Fruit fly (Drosophila melanogaster): ENCODE data around the gene PIG-U.
A peak's percentile ranks its signal among the peaks of the same experiment; 100 is the strongest.

Gene PIG-U

DNA sequence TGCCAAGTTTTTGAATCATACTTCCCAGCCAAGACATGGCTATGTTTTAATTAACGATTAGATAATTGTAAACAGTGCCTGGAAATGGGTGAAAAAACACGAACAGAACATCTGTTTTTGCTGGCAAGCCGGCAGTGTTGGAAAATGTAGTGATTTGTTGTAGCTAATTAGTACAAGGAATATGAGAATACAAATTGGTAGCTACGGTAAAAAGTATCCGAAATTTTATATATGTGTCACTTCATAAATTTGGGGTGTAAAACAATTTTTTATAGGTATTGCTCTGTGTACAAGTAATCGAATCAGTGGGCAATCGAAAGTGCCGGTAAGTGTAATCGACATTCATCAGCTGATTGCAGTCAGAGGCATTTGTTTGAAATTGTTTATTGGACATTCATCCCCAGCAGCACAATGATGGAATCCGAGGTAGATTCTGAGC is 2.4 kb downstream of the PIG-U start, which contains the start of the genes mRpL51 and Uba4 (continued):
- TF ChIP-seq CG31627 (GFP tag; optimal IDR thresholded peaks at IDR 0.05): peak; percentile 55
- TF ChIP-seq CG3919 (GFP tag; optimal IDR thresholded peaks at IDR 0.05): peak; percentile 61
- no peak for TF ChIP-seq CG10669 (GFP tag; optimal IDR thresholded peaks at IDR 0.05)
- no peak for TF ChIP-seq Hr38 (GFP tag; optimal IDR thresholded peaks at IDR 0.05)
- TF ChIP-seq CG15336 (GFP tag; IDR thresholded peaks at IDR 0.05): no peak
- no peak for TF ChIP-seq Met (GFP tag; optimal IDR thresholded peaks at IDR 0.05)
- TF ChIP-seq Blimp-1 (GFP tag; optimal IDR thresholded peaks at IDR 0.05): no peak
- TF ChIP-seq fd85E (GFP tag; optimal IDR thresholded peaks at IDR 0.05): no peak
- TF ChIP-seq CG34406 (GFP tag; optimal IDR thresholded peaks at IDR 0.05): peak; percentile 39
- TF ChIP-seq CG11294 (GFP tag; IDR thresholded peaks at IDR 0.05): no peak
- TF ChIP-seq CG32006 (GFP tag; optimal IDR thresholded peaks at IDR 0.05): no peak
- no peak for TF ChIP-seq Eip75B (GFP tag; optimal IDR thresholded peaks at IDR 0.05)
- TF ChIP-seq fkh (GFP tag; optimal IDR thresholded peaks at IDR 0.05): no peak
- no peak for TF ChIP-seq CG8319 (GFP tag; optimal IDR thresholded peaks at IDR 0.05)
- no peak for TF ChIP-seq Gug (GFP tag; IDR thresholded peaks at IDR 0.05)
- TF ChIP-seq salr (GFP tag; optimal IDR thresholded peaks at IDR 0.05): no peak
- TF ChIP-seq achi (GFP tag; optimal IDR thresholded peaks at IDR 0.05): peak; percentile 59
- no peak for TF ChIP-seq Sox15 (GFP tag; optimal IDR thresholded peaks at IDR 0.05)
- TF ChIP-seq Smox (GFP tag; optimal IDR thresholded peaks at IDR 0.05): no peak
- peak; percentile 53 for TF ChIP-seq acj6 (GFP tag; optimal IDR thresholded peaks at IDR 0.05)
- TF ChIP-seq fd59A (GFP tag; optimal IDR thresholded peaks at IDR 0.05): no peak
- no peak for TF ChIP-seq dac (GFP tag; optimal IDR thresholded peaks at IDR 0.05)
- no peak for TF ChIP-seq svp (GFP tag)
- no peak for TF ChIP-seq CG1621 (tag; optimal IDR thresholded peaks at IDR 0.05)
- peak; percentile 57 for TF ChIP-seq topi (GFP tag; optimal IDR thresholded peaks at IDR 0.05)
- TF ChIP-seq pdm3 (GFP tag; optimal IDR thresholded peaks at IDR 0.05): no peak
- peak; percentile 42 for TF ChIP-seq Hr39 (GFP tag; optimal IDR thresholded peaks at IDR 0.05)
- TF ChIP-seq vri (GFP tag; optimal IDR thresholded peaks at IDR 0.05): peak; percentile 84
- TF ChIP-seq CG8119 (GFP tag; IDR thresholded peaks at IDR 0.05): no peak
- TF ChIP-seq Ets96B (tag; optimal IDR thresholded peaks at IDR 0.05): peak; percentile 19
- peak; percentile 41 for TF ChIP-seq CG10631 (GFP tag; optimal IDR thresholded peaks at IDR 0.05)
- TF ChIP-seq Sox102F (GFP tag; optimal IDR thresholded peaks at IDR 0.05): no peak
- TF ChIP-seq CG6163 (GFP tag; IDR thresholded peaks at IDR 0.05): no peak
- TF ChIP-seq dsx (GFP tag; optimal IDR thresholded peaks at IDR 0.05; ENCODE audit: poor library complexity, severe bottlenecking): no peak
- peak; percentile 54 for TF ChIP-seq Sox14 (GFP tag; optimal IDR thresholded peaks at IDR 0.05)
- TF ChIP-seq spab (GFP tag; optimal IDR thresholded peaks at IDR 0.05): no peak
- no peak for TF ChIP-seq CG4318 (GFP tag; optimal IDR thresholded peaks at IDR 0.05)

DNA sequence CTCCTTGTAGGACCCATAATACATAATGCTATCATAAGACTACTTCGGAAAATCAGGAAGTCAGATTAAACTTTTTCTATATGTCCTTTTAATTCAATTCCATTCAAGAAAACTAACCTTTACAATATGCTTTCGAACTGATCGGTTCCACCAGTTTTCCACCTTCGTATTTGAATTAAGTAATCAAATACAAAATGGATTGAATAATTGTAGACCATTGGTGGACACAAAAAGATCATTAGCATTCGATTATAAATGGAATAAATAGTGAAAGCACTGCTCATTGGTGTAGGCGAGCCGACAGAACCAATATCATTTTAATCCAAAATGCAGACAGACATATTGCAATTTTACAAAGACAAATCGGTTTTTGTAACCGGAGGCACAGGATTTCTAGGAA is 4.5 kb downstream of the PIG-U start, which contains the start of gene Sgp:
TSS of gene Sgp (plus strand) at position 301 of the 400 bp plus-strand sequence.
- no peak for TF ChIP-seq CG7368 (GFP tag; optimal IDR thresholded peaks at IDR 0.05)
- no peak for TF ChIP-seq CG8632 (GFP tag; optimal IDR thresholded peaks at IDR 0.05)
- TF ChIP-seq CG1621 (tag; optimal IDR thresholded peaks at IDR 0.05): no peak

DNA sequence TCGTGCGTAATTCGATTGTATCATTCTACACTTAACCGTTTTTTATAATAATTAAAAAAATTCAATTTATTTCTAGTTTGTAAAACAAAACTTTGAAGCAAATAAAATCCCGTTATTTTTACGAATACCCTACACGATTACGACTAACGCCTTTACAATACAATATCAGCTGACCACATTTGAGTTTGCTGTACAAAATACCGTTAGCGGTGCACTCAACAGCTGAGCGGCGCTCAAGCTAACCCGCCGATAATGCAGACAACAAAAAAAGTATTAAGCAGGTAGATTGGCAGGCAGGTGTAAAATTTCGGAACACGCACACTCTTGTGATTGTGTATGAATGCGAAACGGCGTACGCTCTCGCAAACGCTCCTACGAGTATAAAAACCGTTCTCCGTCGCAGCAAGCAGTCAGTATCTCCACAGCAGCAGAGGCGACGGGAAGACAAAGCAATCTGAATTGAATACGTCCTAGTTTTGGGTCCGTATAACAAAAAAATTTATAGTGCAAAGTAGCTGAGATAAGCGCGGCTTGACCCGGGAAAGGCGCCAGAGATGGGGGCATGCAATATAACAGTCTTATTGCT is 6.9 kb downstream of the PIG-U start, which contains the start of gene Acer:
TSS of gene Acer (plus strand) at position 210 of the 586 bp plus-strand sequence.
- peak; percentile 26 for TF ChIP-seq esn (GFP tag; optimal IDR thresholded peaks at IDR 0.05)
- TF ChIP-seq svp (GFP tag): peak; percentile 86
- peak; percentile 51 for TF ChIP-seq CG15336 (GFP tag; IDR thresholded peaks at IDR 0.05)
- no peak for TF ChIP-seq Met (GFP tag; optimal IDR thresholded peaks at IDR 0.05)
- TF ChIP-seq Eip78C (GFP tag): peak; percentile 55
- TF ChIP-seq Sox14 (GFP tag; optimal IDR thresholded peaks at IDR 0.05): peak; percentile 16
- peak; percentile 22 for TF ChIP-seq CG1621 (tag; optimal IDR thresholded peaks at IDR 0.05)
- no peak for TF ChIP-seq CG3919 (GFP tag; optimal IDR thresholded peaks at IDR 0.05)
- TF ChIP-seq CG6854 (GFP tag; optimal IDR thresholded peaks at IDR 0.05): peak; percentile 12
- TF ChIP-seq CG6163 (GFP tag; IDR thresholded peaks at IDR 0.05): peak; percentile 41; the same call in 1 of the 3 replicates
- TF ChIP-seq CG11902 (GFP tag; optimal IDR thresholded peaks at IDR 0.05): no peak
- no peak for TF ChIP-seq CG34406 (GFP tag; optimal IDR thresholded peaks at IDR 0.05)
- peak; percentile 6 for TF ChIP-seq Hr4 (GFP tag; optimal IDR thresholded peaks at IDR 0.05)

Data from whole organism, prepupa.